Worm (Caenorhabditis elegans): ENCODE results near the gene srh-148.
"Not testable (repeated sequence)": the region's sequence is repeated elsewhere in the genome, so short reads cannot be mapped to it uniquely, and the experiment has no call there.

The srh-148 gene

ce11 chrV:15858292-15858691 is at the start of gene srh-148:
Gene srh-148, minus strand, starts transcription at chrV:15858392.
- TF ChIP-seq hnd-1 (tag; optimal IDR thresholded peaks at IDR 0.05) (no peak), tra-4 (tag; optimal IDR thresholded peaks at IDR 0.05) (no peak), hmbx-1 (tag; optimal IDR thresholded peaks at IDR 0.05) (no peak), ama-1 (optimal IDR thresholded peaks at IDR 0.05) (no peak), flt-1 (GFP tag; IDR thresholded peaks at IDR 0.05) (no peak), F13C5.2 (tag; optimal IDR thresholded peaks at IDR 0.05) (no peak), tbx-37 (GFP tag; conservative IDR thresholded peaks at IDR 0.05) (no peak), scrt-1 (GFP tag; IDR thresholded peaks at IDR 0.05) (no peak), hmg-4 (GFP tag; optimal IDR thresholded peaks at IDR 0.05) (no peak), ceh-36 (tag; optimal IDR thresholded peaks at IDR 0.05) (no peak), aly-1 (tag; optimal IDR thresholded peaks at IDR 0.05) (no peak), pes-1 (GFP tag; IDR thresholded peaks at IDR 0.05) (no peak), ets-7 (tag; optimal IDR thresholded peaks at IDR 0.05) (no peak), sea-1 (GFP tag; conservative IDR thresholded peaks at IDR 0.05) (no peak)

DNA sequence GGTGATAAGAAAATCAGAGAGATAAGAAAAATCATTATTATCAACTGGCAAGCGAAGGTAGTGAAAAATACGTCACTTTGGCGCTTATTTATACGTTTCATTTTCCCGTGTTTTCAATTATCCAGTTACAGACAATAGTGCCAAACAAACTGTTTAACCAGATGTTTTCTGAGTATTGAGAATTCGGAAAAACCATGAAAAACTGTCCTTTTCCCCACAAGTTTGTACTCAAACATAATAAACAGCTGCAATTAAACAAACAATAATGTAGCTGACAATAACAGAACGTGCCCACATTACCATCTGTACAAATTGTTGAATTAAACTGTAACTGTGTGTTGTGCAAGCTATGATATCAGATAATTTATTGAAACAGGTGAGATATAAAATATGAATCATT is 47.3 kb upstream of the srh-148 start, which contains the start of the genes F35E8.1 and F35E8.2:
Gene F35E8.1 (minus strand): TSS at position 101 of the 400 bp plus-strand sequence.
Gene F35E8.2 (plus strand): TSS at position 132 of the 400 bp plus-strand sequence.
- not testable (repeated sequence) for TF ChIP-seq aly-1 (tag; optimal IDR thresholded peaks at IDR 0.05); flt-1 (GFP tag; IDR thresholded peaks at IDR 0.05); F13C5.2 (tag; optimal IDR thresholded peaks at IDR 0.05)

DNA sequence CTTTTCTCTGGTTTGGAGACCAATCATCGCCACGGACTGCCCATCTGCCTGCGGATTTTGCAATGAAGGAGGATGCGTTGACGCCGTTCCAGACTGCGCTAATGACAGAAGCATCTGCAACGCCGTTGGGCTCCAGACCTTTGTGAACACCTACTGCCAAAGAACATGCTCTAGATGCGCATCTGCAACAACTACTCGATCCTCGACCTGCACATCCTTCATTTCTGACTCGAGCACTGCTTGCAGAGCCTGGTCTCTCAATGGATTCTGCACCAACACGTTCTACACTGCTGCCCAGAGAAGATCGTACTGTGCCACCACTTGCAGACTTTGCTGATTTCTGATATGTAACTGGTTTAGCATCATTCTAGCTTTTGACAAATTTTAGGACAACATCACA is 42.4 kb upstream of the srh-148 start:
- TF ChIP-seq hmg-4 (GFP tag; optimal IDR thresholded peaks at IDR 0.05) (no peak), pes-1 (GFP tag; IDR thresholded peaks at IDR 0.05) (no peak), hmbx-1 (tag; optimal IDR thresholded peaks at IDR 0.05) (no peak), aly-1 (tag; optimal IDR thresholded peaks at IDR 0.05) (no peak), flt-1 (GFP tag; IDR thresholded peaks at IDR 0.05) (no peak), ceh-13 (GFP tag; optimal IDR thresholded peaks at IDR 0.05) (no peak), tra-4 (tag; optimal IDR thresholded peaks at IDR 0.05) (no peak), hnd-1 (tag; optimal IDR thresholded peaks at IDR 0.05) (no peak), sea-1 (GFP tag; conservative IDR thresholded peaks at IDR 0.05) (no peak)

- TF ChIP-seq tbx-37 (GFP tag; conservative IDR thresholded peaks at IDR 0.05) (no peak), sea-1 (GFP tag; conservative IDR thresholded peaks at IDR 0.05) (no peak), ceh-13 (GFP tag; optimal IDR thresholded peaks at IDR 0.05) (no peak), hnd-1 (tag; optimal IDR thresholded peaks at IDR 0.05) (no peak), F13C5.2 (tag; optimal IDR thresholded peaks at IDR 0.05) (no peak), pes-1 (GFP tag; IDR thresholded peaks at IDR 0.05) (no peak), hmg-4 (GFP tag; optimal IDR thresholded peaks at IDR 0.05) (no peak), B0310.2 (tag; optimal IDR thresholded peaks at IDR 0.05) (no peak), aly-1 (tag; optimal IDR thresholded peaks at IDR 0.05) (no peak), hmbx-1 (tag; optimal IDR thresholded peaks at IDR 0.05) (no peak), flt-1 (GFP tag; IDR thresholded peaks at IDR 0.05) (no peak), tbx-11 (GFP tag; IDR thresholded peaks at IDR 0.05) (no peak), ets-7 (tag; optimal IDR thresholded peaks at IDR 0.05) (no peak), ama-1 (optimal IDR thresholded peaks at IDR 0.05) (no peak), tra-4 (tag; optimal IDR thresholded peaks at IDR 0.05) (no peak), ceh-36 (tag; optimal IDR thresholded peaks at IDR 0.05) (no peak), scrt-1 (GFP tag; IDR thresholded peaks at IDR 0.05) (no peak)
Observed at ce11 chrV:15899696-15900095, 41.5 kb upstream of the srh-148 start, which contains the start of gene T06C12.14. Gene T06C12.14, plus strand, starts transcription at chrV:15899996.

DNA sequence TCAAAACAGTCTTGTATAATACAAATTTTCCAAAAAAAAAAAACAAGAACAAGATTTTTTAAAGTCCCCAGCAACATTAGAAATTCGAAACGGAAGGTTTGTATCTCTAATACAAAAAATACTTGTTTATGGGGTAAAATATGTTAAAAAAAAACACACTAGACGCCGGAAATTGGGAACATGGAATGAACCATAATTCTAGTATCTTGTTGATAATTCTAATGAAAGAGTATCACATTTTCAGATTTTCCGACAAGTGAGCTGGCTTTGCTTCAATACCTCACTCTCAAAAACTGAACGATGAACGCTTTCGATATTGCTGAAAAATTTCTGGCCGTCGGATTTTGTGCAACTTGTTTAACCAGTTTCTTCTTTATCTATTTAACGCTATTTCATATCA is 39.5 kb upstream of the srh-148 start, which contains the start of gene str-60:
Gene str-60 (plus strand): TSS at position 301 of the 400 bp plus-strand sequence.
- TF ChIP-seq hmg-4 (GFP tag; optimal IDR thresholded peaks at IDR 0.05) (no peak), flt-1 (GFP tag; IDR thresholded peaks at IDR 0.05) (no peak), ama-1 (optimal IDR thresholded peaks at IDR 0.05) (no peak), ceh-13 (GFP tag; optimal IDR thresholded peaks at IDR 0.05) (no peak), tbx-37 (GFP tag; conservative IDR thresholded peaks at IDR 0.05) (no peak), tbx-11 (GFP tag; IDR thresholded peaks at IDR 0.05) (no peak), hnd-1 (tag; optimal IDR thresholded peaks at IDR 0.05) (no peak), pes-1 (GFP tag; IDR thresholded peaks at IDR 0.05) (no peak), tra-4 (tag; optimal IDR thresholded peaks at IDR 0.05) (no peak), F13C5.2 (tag; optimal IDR thresholded peaks at IDR 0.05) (no peak), ets-7 (tag; optimal IDR thresholded peaks at IDR 0.05) (no peak), aly-1 (tag; optimal IDR thresholded peaks at IDR 0.05) (no peak), sea-1 (GFP tag; conservative IDR thresholded peaks at IDR 0.05) (no peak), scrt-1 (GFP tag; IDR thresholded peaks at IDR 0.05) (no peak), B0310.2 (tag; optimal IDR thresholded peaks at IDR 0.05) (no peak), hmbx-1 (tag; optimal IDR thresholded peaks at IDR 0.05) (no peak), ceh-36 (tag; optimal IDR thresholded peaks at IDR 0.05) (no peak)

DNA sequence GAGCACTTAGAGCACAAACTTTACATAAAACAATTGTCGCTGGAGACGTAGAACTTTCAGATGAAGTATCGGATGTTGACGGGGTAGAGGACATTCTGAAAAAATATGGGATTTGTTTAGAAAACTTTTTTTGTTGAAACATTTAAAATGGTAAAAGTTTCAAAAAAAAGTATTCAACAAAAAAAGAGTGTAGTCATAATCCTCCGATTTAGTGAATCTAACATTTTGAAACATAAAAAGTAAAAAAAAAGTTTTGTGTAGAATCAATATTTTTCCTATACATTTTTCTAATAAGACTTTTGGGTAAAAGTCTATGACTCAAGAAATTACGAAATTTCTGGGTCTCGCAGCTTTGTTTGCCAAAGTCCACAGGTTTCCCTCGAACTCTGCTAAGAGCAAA is 38.5 kb upstream of the srh-148 start, which contains the start of gene nhr-213:
Gene nhr-213 (minus strand): TSS at position 101 of the 400 bp plus-strand sequence.
- no peak for TF ChIP-seq ets-7 (tag; optimal IDR thresholded peaks at IDR 0.05)
- TF ChIP-seq pes-1 (GFP tag; IDR thresholded peaks at IDR 0.05) = no peak
- no peak for TF ChIP-seq flt-1 (GFP tag; IDR thresholded peaks at IDR 0.05)
- TF ChIP-seq ama-1 (optimal IDR thresholded peaks at IDR 0.05) = no peak
- TF ChIP-seq B0310.2 (tag; optimal IDR thresholded peaks at IDR 0.05) = no peak
- no peak for TF ChIP-seq tbx-37 (GFP tag; conservative IDR thresholded peaks at IDR 0.05)
- no peak for TF ChIP-seq hmg-4 (GFP tag; optimal IDR thresholded peaks at IDR 0.05)
- TF ChIP-seq ceh-13 (GFP tag; optimal IDR thresholded peaks at IDR 0.05) = no peak
- TF ChIP-seq sea-1 (GFP tag; conservative IDR thresholded peaks at IDR 0.05) = no peak
- TF ChIP-seq hnd-1 (tag; optimal IDR thresholded peaks at IDR 0.05) = no peak
- TF ChIP-seq aly-1 (tag; optimal IDR thresholded peaks at IDR 0.05) = no peak

ce11 chrV:15892696-15893095 is 34.5 kb upstream of the srh-148 start, which contains the start of gene T06C12.11:
Gene T06C12.11, plus strand, starts transcription at chrV:15892996.
- TF ChIP-seq ets-7 (tag; optimal IDR thresholded peaks at IDR 0.05) (no peak), tbx-11 (GFP tag; IDR thresholded peaks at IDR 0.05) (no peak), tbx-37 (GFP tag; conservative IDR thresholded peaks at IDR 0.05) (no peak), hnd-1 (tag; optimal IDR thresholded peaks at IDR 0.05) (no peak)
